Worm (Caenorhabditis elegans): ENCODE measurements around the gene C06A1.3.

- no peak for TF ChIP-seq ama-1 (optimal IDR thresholded peaks at IDR 0.05)
- TF ChIP-seq pha-4 (tag; optimal IDR thresholded peaks at IDR 0.05) = no peak
- no peak for TF ChIP-seq pqm-1 (tag; optimal IDR thresholded peaks at IDR 0.05)
- no peak for TF ChIP-seq nhr-11 (tag; optimal IDR thresholded peaks at IDR 0.05)
- TF ChIP-seq nfya-1 (tag; optimal IDR thresholded peaks at IDR 0.05) = no peak
- TF ChIP-seq ceh-31 (tag; optimal IDR thresholded peaks at IDR 0.05) = no peak
Observed at ce11 chrII:10546784-10547087, 25.3 kb upstream of the C06A1.3 start.

Measured in whole organism, late embryonic.